Fruit fly (Drosophila melanogaster) whole organism, wandering third instar larva: Measurements from ENCODE around the gene Brf.

Source experiments
- Hr83 ChIP-seq: fragments of 200-300 bp; sonication (Bioruptor generic); optimal IDR thresholded peaks from 2 replicates; lab custom pipeline; 2016; ENCODE audit warnings: missing biosample characterization, mild to moderate bottlenecking, missing genetic modification characterization, moderate library complexity; ENCODE audit not compliant: poor library complexity, severe bottlenecking
- Rel ChIP-seq, 2 experiments: fragments of 200-800 bp; sonication (Bioruptor generic) in 1 of 2; optimal IDR thresholded peaks; 2 replicates in 1 of 2; 3 replicates in 1 of 2; lab custom pipeline; 2016 to 2019; ENCODE audit warnings: mild to moderate bottlenecking in 2 of 2, missing biosample characterization in 2 of 2, missing genetic modification characterization in 2 of 2, moderate library complexity in 1 of 2
- br ChIP-seq: fragments of 200-800 bp; sonication (Bioruptor generic); optimal IDR thresholded peaks from 2 replicates; lab custom pipeline; 2016; ENCODE audit warnings: missing biosample characterization, missing genetic modification characterization
- dl ChIP-seq, 2 experiments: fragments of 175-275, 200-275 bp in 1 of 2; fragments of 200-275 bp in 1 of 2; sonication (Bioruptor generic); optimal IDR thresholded peaks; lab custom pipeline; 2018; ENCODE audit warnings: mild to moderate bottlenecking in 2 of 2, missing biosample characterization in 2 of 2, missing genetic modification characterization in 2 of 2, moderate library complexity in 2 of 2; ENCODE audit not compliant: partially characterized antibody in 2 of 2, insufficient read depth in 1 of 2
- ey ChIP-seq: fragments of 200-800 bp; sonication (Bioruptor generic); optimal IDR thresholded peaks from 2 replicates; lab custom pipeline; 2016; ENCODE audit warnings: missing biosample characterization, missing genetic modification characterization
- pan ChIP-seq: fragments of >200 bp; optimal IDR thresholded peaks from 2 replicates; lab custom pipeline; 2017

Brf gene

DNA sequence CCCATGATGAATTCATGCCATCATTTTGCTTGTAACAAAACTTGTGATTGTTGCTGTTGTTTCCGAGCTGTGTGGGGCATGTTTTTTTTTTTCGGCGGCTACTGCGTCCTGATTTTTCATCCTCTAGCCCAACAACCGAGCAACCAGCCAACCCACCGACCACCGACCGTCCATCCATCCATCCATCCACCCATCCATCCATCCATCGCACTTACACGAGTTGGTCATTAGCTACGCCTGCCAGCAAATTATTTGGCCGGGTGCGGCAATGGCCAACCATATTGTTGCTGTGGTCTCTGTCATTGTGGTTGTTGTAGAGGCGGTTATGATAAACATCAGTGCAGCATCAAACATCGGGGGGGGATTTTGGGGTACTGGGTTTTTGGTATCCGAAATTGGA lies 31.8 kb downstream of the Brf start:
- TF ChIP-seq Hr83 (GFP tag; lab: Kevin White, UChicago) (no peak), br (GFP tag; lab: Kevin White, UChicago) (no peak), ey (GFP tag; lab: Kevin White, UChicago) (no peak)

- TF ChIP-seq dl (GFP tag; optimal IDR thresholded peaks at IDR 0.05; lab: Kevin White, UChicago; ENCODE audit: insufficient read depth in 1 of 2, partially characterized antibody in 2 of 2) = no peak
- TF ChIP-seq Hr83 (GFP tag; lab: Kevin White, UChicago) = no peak
- TF ChIP-seq Rel (GFP tag; optimal IDR thresholded peaks at IDR 0.05; lab: Kevin White, UChicago) = no peak
- no peak for TF ChIP-seq Rel (tag; optimal IDR thresholded peaks at IDR 0.05; lab: Kevin White, UChicago)
- no peak for TF ChIP-seq pan (lab: Kevin White, UChicago)
These were observed 44.9 kb downstream of the Brf start for dm6 chr3R:17346212-17346611.
